Worm (Caenorhabditis elegans) whole organism, L4/young adult: ENCODE results near the gene C11E4.6.

Experiments
- W03F9.2 ChIP-seq: fragments of 150-350 bp; optimal IDR thresholded peaks from 2 replicates; lab custom pipeline; 2014; ENCODE audit warnings: missing biosample characterization, missing genetic modification characterization
- him-1 ChIP-seq: sonication (generic microtip); optimal IDR thresholded peaks from 2 replicates; lab custom pipeline; 2016; ENCODE audit warnings: missing genotype, missing genetic modification reagents, missing genetic modification characterization, missing compliant biosample characterization

ce11 chrX:9635376-9635775 lies 25.0 kb downstream of the C11E4.6 start, which contains the start of gene F34H10.5:
- TF ChIP-seq him-1 (tag; lab: Kevin White, UChicago) (no peak), W03F9.2 (no peak)
